Fruit fly (Drosophila melanogaster) whole organism, embryonic: Measurements from ENCODE around the gene CG14667.

Source experiments
- Asciz ChIP-seq: fragments of 200-800 bp; sonication (Bioruptor generic); optimal IDR thresholded peaks from 2 replicates; lab custom pipeline; 2017; ENCODE audit warnings: missing biosample characterization, mild to moderate bottlenecking, missing genetic modification characterization, missing genetic modification reagents
- Atf3 ChIP-seq: fragments of 200-800 bp; sonication (Bioruptor generic); optimal IDR thresholded peaks from 3 replicates; lab custom pipeline; 2016; ENCODE audit warnings: missing biosample characterization, missing genetic modification characterization
- BtbVII ChIP-seq: fragments of 200-800 bp; sonication (Bioruptor generic); optimal IDR thresholded peaks from 3 replicates; lab custom pipeline; 2017; ENCODE audit warnings: missing biosample characterization, mild to moderate bottlenecking, missing genetic modification characterization
- CG10147 ChIP-seq: fragments of 200-800 bp; sonication (Bioruptor generic); optimal IDR thresholded peaks from 2 replicates; lab custom pipeline; 2019; ENCODE audit warnings: missing biosample characterization, mild to moderate bottlenecking, missing genetic modification characterization, moderate library complexity
- CG12155 ChIP-seq: fragments of 200-800 bp; sonication (Bioruptor generic); optimal IDR thresholded peaks from 3 replicates; lab custom pipeline; 2016; ENCODE audit warnings: missing biosample characterization, missing genetic modification characterization
- CG14965 ChIP-seq: fragments of 200-800 bp; sonication (Bioruptor generic); optimal IDR thresholded peaks from 2 replicates; lab custom pipeline; 2016; ENCODE audit warnings: missing biosample characterization, missing genetic modification characterization, borderline replicate concordance
- CG15011 ChIP-seq: fragments of 200-800 bp; sonication (Bioruptor generic); optimal IDR thresholded peaks from 3 replicates; lab custom pipeline; 2018; ENCODE audit warnings: missing biosample characterization, mild to moderate bottlenecking, missing genetic modification characterization
- CG17328 ChIP-seq: fragments of 200-800 bp; sonication (Bioruptor generic); IDR thresholded peaks from 2 replicates; pipeline ENCODE4 v1.3.6; 2022; ENCODE audit warnings: missing biosample characterization, missing genetic modification characterization
- CG3065 ChIP-seq: fragments of 200-800 bp; sonication (Bioruptor generic); optimal IDR thresholded peaks from 2 replicates; lab custom pipeline; 2016; ENCODE audit warnings: missing biosample characterization, missing genetic modification characterization
- CG31441 ChIP-seq: fragments of 200-800 bp; sonication (Bioruptor generic); IDR thresholded peaks from 2 replicates; pipeline ENCODE4 v1.3.6; 2022; ENCODE audit warnings: missing biosample characterization, missing genetic modification characterization
- CG3163 ChIP-seq: fragments of 200-800 bp; sonication (Bioruptor generic); optimal IDR thresholded peaks from 3 replicates; lab custom pipeline; 2016; ENCODE audit warnings: missing biosample characterization, missing genetic modification characterization
- CG42726 ChIP-seq: fragments of 200-800 bp; sonication (Bioruptor generic); IDR thresholded peaks from 2 replicates; pipeline ENCODE4 v1.3.6; 2022; ENCODE audit warnings: missing biosample characterization, missing genetic modification characterization; ENCODE audit not compliant: partially characterized antibody
- CG4328 ChIP-seq: fragments of 200-800 bp; sonication (Bioruptor generic); optimal IDR thresholded peaks from 3 replicates; lab custom pipeline; 2017; ENCODE audit warnings: missing biosample characterization, missing genetic modification reagents, missing genetic modification characterization
- CG4360 ChIP-seq: fragments of 200-800 bp; sonication (Bioruptor generic); IDR thresholded peaks from 2 replicates; pipeline ENCODE4 v1.3.6; 2022; ENCODE audit warnings: missing biosample characterization, missing genetic modification characterization
- CG4854 ChIP-seq: fragments of 200-800 bp; sonication (Bioruptor generic); optimal IDR thresholded peaks from 2 replicates; lab custom pipeline; 2016; ENCODE audit warnings: missing biosample characterization, missing genetic modification characterization, inconsistent platforms
- CG6175 ChIP-seq: fragments of 200-800 bp; sonication (Bioruptor generic); IDR thresholded peaks from 3 replicates; pipeline ENCODE4 v1.3.6; 2022; ENCODE audit warnings: missing biosample characterization, missing genetic modification characterization
- CG6689 ChIP-seq: fragments of 200-800 bp; sonication (Bioruptor generic); IDR thresholded peaks from 2 replicates; pipeline ENCODE4 v1.3.6; 2022; ENCODE audit warnings: missing biosample characterization, missing genetic modification characterization
- CG7271 ChIP-seq: fragments of 200-800 bp; sonication (Bioruptor generic); optimal IDR thresholded peaks from 2 replicates; lab custom pipeline; 2018; ENCODE audit warnings: missing biosample characterization, mild to moderate bottlenecking, missing genetic modification characterization, moderate library complexity
- CG8290 ChIP-seq, 3 experiments: fragments of 200-800 bp; sonication (Bioruptor generic); optimal IDR thresholded peaks; 2 replicates each; lab custom pipeline; 2016 to 2019; ENCODE audit warnings: missing biosample characterization in 3 of 3, missing genetic modification characterization in 3 of 3, mild to moderate bottlenecking in 2 of 3, moderate library complexity in 1 of 3
- D ChIP-seq, 2 experiments: fragments of 200-800 bp in 1 of 2; fragments of >200 bp in 1 of 2; sonication (Bioruptor generic) in 1 of 2; optimal IDR thresholded peaks; 2 replicates in 1 of 2; 3 replicates in 1 of 2; lab custom pipeline; 2017; ENCODE audit warnings: mild to moderate bottlenecking in 1 of 2, missing biosample characterization in 1 of 2, missing genetic modification characterization in 1 of 2, missing genetic modification reagents in 1 of 2
- H2.0 ChIP-seq: fragments of 200-800 bp; sonication (Bioruptor generic); IDR thresholded peaks from 2 replicates; pipeline ENCODE4 v1.3.6; 2022; ENCODE audit warnings: missing biosample characterization, missing genetic modification characterization
- Mrtf ChIP-seq: fragments of 200-800 bp; sonication (Bioruptor generic); IDR thresholded peaks from 3 replicates; pipeline ENCODE4 v1.3.6; 2022; ENCODE audit warnings: missing biosample characterization, missing genetic modification characterization
- Spps ChIP-seq: fragments of 200-800 bp; sonication (Bioruptor generic); optimal IDR thresholded peaks from 2 replicates; lab custom pipeline; 2018; ENCODE audit warnings: missing biosample characterization, mild to moderate bottlenecking, missing genetic modification characterization
- Sry-β ChIP-seq: fragments of 200-800 bp; sonication (Bioruptor generic); optimal IDR thresholded peaks from 2 replicates; lab custom pipeline; 2018; ENCODE audit warnings: missing biosample characterization, mild to moderate bottlenecking, missing genetic modification characterization, moderate library complexity
- Taf1 ChIP-seq: fragments of 200-800 bp; sonication (Bioruptor generic); IDR thresholded peaks from 2 replicates; pipeline ENCODE4 v1.3.6; 2022; ENCODE audit warnings: missing biosample characterization, missing genetic modification characterization
- bab2 ChIP-seq: fragments of 200-800 bp; sonication (Bioruptor generic); optimal IDR thresholded peaks from 2 replicates; lab custom pipeline; 2016; ENCODE audit warnings: missing biosample characterization, missing genetic modification characterization
- cas ChIP-seq: fragments of 200-800 bp; sonication (Bioruptor generic); IDR thresholded peaks from 2 replicates; pipeline ENCODE4 v1.3.6; 2022; ENCODE audit warnings: missing biosample characterization, missing genetic modification characterization
- chif ChIP-seq, 2 experiments: fragments of 200-800 bp; sonication (Bioruptor generic); optimal IDR thresholded peaks; 3 replicates each; lab custom pipeline; 2016; ENCODE audit warnings: missing biosample characterization in 2 of 2, missing genetic modification characterization in 2 of 2
- crol ChIP-seq: fragments of 200-800 bp; sonication (Bioruptor generic); IDR thresholded peaks from 2 replicates; pipeline ENCODE4 v1.3.6; 2022; ENCODE audit warnings: missing biosample characterization, missing genetic modification characterization
- da ChIP-seq: fragments of 200-800 bp; sonication (Bioruptor generic); optimal IDR thresholded peaks from 2 replicates; lab custom pipeline; 2016; ENCODE audit warnings: missing biosample characterization, missing genetic modification characterization
- dan ChIP-seq: fragments of 200-800 bp; sonication (Bioruptor generic); IDR thresholded peaks from 2 replicates; pipeline ENCODE4 v1.3.6; 2022; ENCODE audit warnings: missing biosample characterization, missing genetic modification characterization
- esg ChIP-seq: fragments of 200-800 bp; sonication (Bioruptor generic); conservative IDR thresholded peaks from 2 replicates; pipeline ENCODE4 v1.3.6; 2022; ENCODE audit warnings: missing biosample characterization, missing genetic modification characterization
- fd96Cb ChIP-seq: fragments of 200-800 bp; sonication (Bioruptor generic); optimal IDR thresholded peaks from 2 replicates; lab custom pipeline; 2018; ENCODE audit warnings: missing biosample characterization, mild to moderate bottlenecking, missing genetic modification characterization, moderate library complexity
- gem ChIP-seq: fragments of 200-800 bp; sonication (Bioruptor generic); optimal IDR thresholded peaks from 2 replicates; lab custom pipeline; 2019; ENCODE audit warnings: missing biosample characterization, mild to moderate bottlenecking, missing genetic modification characterization, moderate library complexity
- gfzf ChIP-seq: fragments of 200-800 bp; sonication (Bioruptor generic); optimal IDR thresholded peaks from 2 replicates; lab custom pipeline; 2016; ENCODE audit warnings: missing biosample characterization, mild to moderate bottlenecking, missing genetic modification characterization, moderate library complexity
- hbn ChIP-seq: fragments of 200-800 bp; sonication (Bioruptor generic); IDR thresholded peaks from 2 replicates; pipeline ENCODE4 v1.3.6; 2022; ENCODE audit warnings: missing biosample characterization, missing genetic modification characterization; ENCODE audit not compliant: partially characterized antibody
- ind ChIP-seq: fragments of 200-800 bp; sonication (Bioruptor generic); optimal IDR thresholded peaks from 3 replicates; lab custom pipeline; 2016; ENCODE audit warnings: missing biosample characterization, missing genetic modification characterization
- insv ChIP-seq, 2 experiments: fragments of 200-800 bp; sonication (Bioruptor generic); optimal IDR thresholded peaks; 3 replicates each; lab custom pipeline; 2016 to 2018; ENCODE audit warnings: missing biosample characterization in 2 of 2, missing genetic modification characterization in 2 of 2
- jigr1 ChIP-seq: fragments of 200-800 bp; sonication (Bioruptor generic); IDR thresholded peaks from 3 replicates; pipeline ENCODE4 v1.3.6; 2022; ENCODE audit warnings: missing biosample characterization, missing genetic modification characterization
- org-1 ChIP-seq: fragments of 200-800 bp; sonication (Bioruptor generic); optimal IDR thresholded peaks from 2 replicates; lab custom pipeline; 2017; ENCODE audit warnings: missing biosample characterization, missing genetic modification characterization
- p53 ChIP-seq: fragments of 200-800 bp; sonication (Bioruptor generic); optimal IDR thresholded peaks from 2 replicates; lab custom pipeline; 2016; ENCODE audit warnings: missing biosample characterization, missing genetic modification characterization
- pros ChIP-seq: fragments of 200-800 bp; sonication (Bioruptor generic); optimal IDR thresholded peaks from 3 replicates; lab custom pipeline; 2019; ENCODE audit warnings: missing biosample characterization, mild to moderate bottlenecking, missing genetic modification characterization, moderate library complexity
- pum ChIP-seq: fragments of 200-800 bp; sonication (Bioruptor generic); optimal IDR thresholded peaks from 2 replicates; lab custom pipeline; 2016; ENCODE audit warnings: missing biosample characterization, missing genetic modification characterization
- sd ChIP-seq: fragments of 200-800 bp; sonication (Bioruptor generic); optimal IDR thresholded peaks from 3 replicates; lab custom pipeline; 2018; ENCODE audit warnings: missing biosample characterization, mild to moderate bottlenecking, missing genetic modification characterization, moderate library complexity
- sima ChIP-seq: fragments of 200-800 bp; sonication (Bioruptor generic); optimal IDR thresholded peaks from 2 replicates; lab custom pipeline; 2016; ENCODE audit warnings: missing biosample characterization, missing genetic modification characterization
- sr ChIP-seq: fragments of 200-800 bp; sonication (Bioruptor generic); IDR thresholded peaks from 3 replicates; pipeline ENCODE4 v1.3.6; 2022; ENCODE audit warnings: missing biosample characterization, missing genetic modification characterization
- unc-4 ChIP-seq: fragments of 200-800 bp; sonication (Bioruptor generic); IDR thresholded peaks from 2 replicates; pipeline ENCODE4 v1.3.6; 2022; ENCODE audit warnings: missing biosample characterization, missing genetic modification characterization; ENCODE audit not compliant: partially characterized antibody
- usp ChIP-seq: fragments of >200 bp; optimal IDR thresholded peaks from 2 replicates; lab custom pipeline; 2017; ENCODE audit warnings: missing biosample characterization, missing genetic modification characterization
- zen2 ChIP-seq: fragments of 200-800 bp; sonication (Bioruptor generic); IDR thresholded peaks from 3 replicates; pipeline ENCODE4 v1.3.6; 2022; ENCODE audit warnings: missing biosample characterization, missing genetic modification characterization; ENCODE audit not compliant: partially characterized antibody

Gene CG14667

dm6 chr3R:5368170-5368781 lies 6.5 kb upstream of the CG14667 start, which contains the start of gene Cerk (continued):
- no peak for TF ChIP-seq insv (GFP tag; optimal IDR thresholded peaks at IDR 0.05; lab: Kevin White, UChicago)
- no peak for TF ChIP-seq dan (GFP tag; lab: Robert Waterston, UW)
- peak; percentile 72 for TF ChIP-seq CG12155 (GFP tag; lab: Kevin White, UChicago)
- no peak for TF ChIP-seq CG4328 (GFP tag; lab: Kevin White, UChicago)
- peak; percentile 27 for TF ChIP-seq gem
- no peak for TF ChIP-seq zen2 (GFP tag; lab: Robert Waterston, UW)
- TF ChIP-seq gfzf (GFP tag; lab: Kevin White, UChicago) = peak; percentile 95
- TF ChIP-seq CG42726 (GFP tag; lab: Robert Waterston, UW) = peak; percentile 11; the same call in 1 of the 2 replicates
- TF ChIP-seq Mrtf (GFP tag; lab: Robert Waterston, UW) = 0 out of 3 replicates have a peak, but pooled peaks have one; percentile 21
- no peak for TF ChIP-seq Spps (tag; lab: Kevin White, UChicago)
- peak in 1 of 2 experiments; percentile 30 for TF ChIP-seq chif (GFP tag; optimal IDR thresholded peaks at IDR 0.05; lab: Kevin White, UChicago)
- TF ChIP-seq Taf1 = no peak; the same call in 1 of the 2 replicates
- TF ChIP-seq H2.0 (GFP tag; lab: Robert Waterston, UW) = no peak; the same call in 1 of the 2 replicates
- peak; percentile 51; the same call in 1 of the 2 replicates for TF ChIP-seq unc-4 (GFP tag; lab: Robert Waterston, UW)
- TF ChIP-seq usp (GFP tag; lab: Kevin White, UChicago) = no peak
- TF ChIP-seq CG15011 (GFP tag; lab: Kevin White, UChicago) = no peak
- TF ChIP-seq sima = no peak
- TF ChIP-seq hbn (GFP tag; lab: Robert Waterston, UW) = peak; percentile 41
- no peak for TF ChIP-seq sr (GFP tag; lab: Robert Waterston, UW)
- no peak for TF ChIP-seq CG4854
- no peak for TF ChIP-seq jigr1 (GFP tag; lab: Robert Waterston, UW)
- 0 out of 2 replicates have a peak, but pooled peaks have one; percentile 4 for TF ChIP-seq CG17328 (GFP tag; lab: Robert Waterston, UW)
- peak; percentile 56 for TF ChIP-seq Sry-β (GFP tag; lab: Kevin White, UChicago)
- no peak for TF ChIP-seq fd96Cb
- TF ChIP-seq BtbVII (GFP tag; lab: Kevin White, UChicago) = no peak
- TF ChIP-seq sd = peak; percentile 41
- no peak for TF ChIP-seq crol (GFP tag; lab: Robert Waterston, UW)
- TF ChIP-seq CG6689 (GFP tag; lab: Robert Waterston, UW) = no peak
- TF ChIP-seq Asciz = no peak
- no peak for TF ChIP-seq CG14965 (GFP tag; lab: Kevin White, UChicago)
- TF ChIP-seq bab2 (GFP tag; lab: Kevin White, UChicago) = peak; percentile 22
- peak; percentile 82 for TF ChIP-seq CG4360
- no peak for TF ChIP-seq CG7271 (tag; lab: Kevin White, UChicago)
- TF ChIP-seq Atf3 (GFP tag; lab: Kevin White, UChicago) = no peak
- TF ChIP-seq D (optimal IDR thresholded peaks at IDR 0.05; lab: Kevin White, UChicago) = no peak
- no peak for TF ChIP-seq D (GFP tag; optimal IDR thresholded peaks at IDR 0.05; lab: Kevin White, UChicago)
- TF ChIP-seq esg (GFP tag; lab: Robert Waterston, UW) = no peak
- TF ChIP-seq pros = no peak
- TF ChIP-seq CG3163 (GFP tag; lab: Kevin White, UChicago) = peak; percentile 28
- TF ChIP-seq p53 (GFP tag; lab: Kevin White, UChicago) = no peak
- peak; percentile 54 for TF ChIP-seq pum
- TF ChIP-seq ind (GFP tag; lab: Kevin White, UChicago) = peak; percentile 27
- TF ChIP-seq CG10147 (GFP tag; lab: Kevin White, UChicago) = no peak
- no peak for TF ChIP-seq CG3065 (GFP tag; lab: Kevin White, UChicago)
- peak; percentile 3 for TF ChIP-seq da (GFP tag; lab: Kevin White, UChicago)
- no peak for TF ChIP-seq CG6175 (GFP tag; lab: Robert Waterston, UW)
- TF ChIP-seq CG31441 (GFP tag; lab: Robert Waterston, UW) = peak; percentile 36; the same call in 1 of the 2 replicates
- peak; percentile 30 for TF ChIP-seq CG8290 (GFP tag; optimal IDR thresholded peaks at IDR 0.05; lab: Kevin White, UChicago)
- peak; percentile 28 to 86 for TF ChIP-seq CG8290 (tag; optimal IDR thresholded peaks at IDR 0.05; lab: Kevin White, UChicago)
- TF ChIP-seq org-1 (GFP tag; lab: Kevin White, UChicago) = no peak
- TF ChIP-seq cas = no peak
